Worm (Caenorhabditis elegans): ENCODE data around the gene F18E2.15.
A peak's percentile ranks its signal among the peaks of the same experiment; 100 is the strongest.

Gene F18E2.15

DNA sequence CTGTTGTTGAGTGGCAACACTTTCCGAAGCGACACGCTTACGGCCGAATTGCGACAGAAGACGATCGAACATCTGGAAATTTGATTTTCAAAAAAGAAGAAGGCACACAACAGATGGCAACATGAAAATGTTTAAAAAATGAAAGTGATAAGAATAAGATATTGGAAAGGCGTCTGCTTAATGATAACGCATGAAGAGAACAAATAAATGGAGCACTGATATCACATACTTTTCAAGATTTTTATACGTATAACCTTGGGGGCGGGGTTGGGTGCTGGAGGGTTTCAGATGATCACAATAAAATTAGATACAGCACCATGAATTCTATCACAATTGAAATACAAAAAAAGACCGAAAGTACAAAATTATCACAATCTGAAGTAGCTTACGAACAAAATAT lies 15.8 kb downstream of the F18E2.15 start, which contains the start of gene C15C8.7:
C15C8.7 (minus strand) TSS at position 72 of the 400 bp plus-strand sequence.
- no peak for TF ChIP-seq dmd-9 (GFP tag; IDR thresholded peaks at IDR 0.05)
- TF ChIP-seq php-3 (GFP tag; IDR thresholded peaks at IDR 0.05), result 0 out of 2 replicates have a peak, but pooled peaks have one; percentile 28
- TF ChIP-seq Y5F2A.4 (GFP tag; optimal IDR thresholded peaks at IDR 0.05), result no peak
- peak; percentile 58 for TF ChIP-seq dve-1 (tag; optimal IDR thresholded peaks at IDR 0.05; ENCODE audit: insufficient read depth)
- no peak for TF ChIP-seq ceh-20 (GFP tag; IDR thresholded peaks at IDR 0.05)
- peak; percentile 1 for TF ChIP-seq mep-1 (tag; optimal IDR thresholded peaks at IDR 0.05)
- peak; percentile 37 for TF ChIP-seq nhr-28 (tag; optimal IDR thresholded peaks at IDR 0.05)
- peak; percentile 46; the same call in 1 of the 2 replicates for TF ChIP-seq dmd-6 (GFP tag; IDR thresholded peaks at IDR 0.05)
- TF ChIP-seq vab-7 (GFP tag; IDR thresholded peaks at IDR 0.05), result no peak
- peak; percentile 50 for TF ChIP-seq hlh-11 (tag; optimal IDR thresholded peaks at IDR 0.05)
- TF ChIP-seq aha-1 (tag), result peak; percentile 77
- TF ChIP-seq pqm-1 (tag; optimal IDR thresholded peaks at IDR 0.05), result peak; percentile 84
- TF ChIP-seq F26F4.8 (GFP tag; conservative IDR thresholded peaks at IDR 0.05), result no peak
- TF ChIP-seq ama-1 (optimal IDR thresholded peaks at IDR 0.05), result peak; percentile 9
- TF ChIP-seq zfp-2 (tag; optimal IDR thresholded peaks at IDR 0.05), result no peak
- no peak for TF ChIP-seq ceh-44 (GFP tag; IDR thresholded peaks at IDR 0.05)
- no peak for TF ChIP-seq daf-16 (GFP tag; optimal IDR thresholded peaks at IDR 0.05)
- peak; percentile 51 for TF ChIP-seq daf-16 (tag; optimal IDR thresholded peaks at IDR 0.05)

DNA sequence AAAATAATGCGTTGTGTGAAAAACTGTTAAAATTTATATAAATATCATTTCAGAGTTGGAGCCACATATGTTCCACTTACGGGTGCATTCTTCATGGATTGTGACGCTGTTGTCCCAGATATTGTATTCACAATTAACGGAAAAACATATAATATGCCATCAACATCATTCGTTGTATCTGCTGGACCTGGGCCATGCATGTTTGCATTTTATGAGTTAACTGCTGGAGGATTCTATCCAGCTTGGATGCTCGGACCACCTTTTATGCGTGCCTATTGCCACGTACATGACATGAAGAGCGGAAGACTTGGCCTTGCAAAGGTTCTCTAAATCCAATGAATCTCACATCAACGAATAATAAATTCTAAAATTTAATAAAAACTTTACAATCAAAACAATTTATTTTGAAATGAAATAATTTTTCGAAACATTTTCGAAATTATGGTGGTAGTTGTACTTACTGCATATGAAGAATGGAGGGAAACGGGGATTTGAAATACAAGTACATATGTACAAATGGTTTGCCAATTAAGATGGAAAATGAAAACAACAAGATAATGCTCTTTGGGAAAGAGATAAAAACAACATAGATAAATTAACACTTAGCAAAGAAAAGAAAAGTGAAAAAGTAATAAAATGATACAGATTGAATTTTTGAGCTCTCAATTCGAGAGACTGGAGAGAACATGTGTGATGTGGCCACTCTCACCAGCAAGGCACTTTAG lies 16.9 kb downstream of the F18E2.15 start:
- no peak for TF ChIP-seq dmd-8 (GFP tag; IDR thresholded peaks at IDR 0.05)
- peak; percentile 28 for TF ChIP-seq pqm-1 (tag; optimal IDR thresholded peaks at IDR 0.05)
- TF ChIP-seq tra-1 (GFP tag; IDR thresholded peaks at IDR 0.05), result no peak
- TF ChIP-seq nhr-10 (tag; optimal IDR thresholded peaks at IDR 0.05), result peak; percentile 29
- TF ChIP-seq vab-7 (GFP tag; IDR thresholded peaks at IDR 0.05), result no peak
- peak; percentile 62 for TF ChIP-seq duxl-1 (tag; optimal IDR thresholded peaks at IDR 0.05; ENCODE audit: poor library complexity)
- no peak for TF ChIP-seq zip-2 (tag; optimal IDR thresholded peaks at IDR 0.05)
- TF ChIP-seq mep-1 (tag; optimal IDR thresholded peaks at IDR 0.05), result peak; percentile 66
- peak; percentile 53 for TF ChIP-seq dve-1 (tag; optimal IDR thresholded peaks at IDR 0.05; ENCODE audit: insufficient read depth)
- no peak for TF ChIP-seq Y105C5A.15 (GFP tag; IDR thresholded peaks at IDR 0.05)
- no peak for TF ChIP-seq nhr-77 (tag; optimal IDR thresholded peaks at IDR 0.05)
- peak; percentile 49 for TF ChIP-seq nhr-102 (tag; optimal IDR thresholded peaks at IDR 0.05)
- TF ChIP-seq ctbp-1 (GFP tag; IDR thresholded peaks at IDR 0.05), result no peak
- peak; percentile 69 for TF ChIP-seq mes-2 (tag; optimal IDR thresholded peaks at IDR 0.05; ENCODE audit: poor library complexity, severe bottlenecking)
- TF ChIP-seq nhr-48 (tag; optimal IDR thresholded peaks at IDR 0.05), result peak; percentile 13
- TF ChIP-seq php-3 (GFP tag; IDR thresholded peaks at IDR 0.05), result no peak
- no peak for TF ChIP-seq nhr-42 (GFP tag; IDR thresholded peaks at IDR 0.05)
- TF ChIP-seq spr-1 (tag; optimal IDR thresholded peaks at IDR 0.05), result peak; percentile 2

DNA sequence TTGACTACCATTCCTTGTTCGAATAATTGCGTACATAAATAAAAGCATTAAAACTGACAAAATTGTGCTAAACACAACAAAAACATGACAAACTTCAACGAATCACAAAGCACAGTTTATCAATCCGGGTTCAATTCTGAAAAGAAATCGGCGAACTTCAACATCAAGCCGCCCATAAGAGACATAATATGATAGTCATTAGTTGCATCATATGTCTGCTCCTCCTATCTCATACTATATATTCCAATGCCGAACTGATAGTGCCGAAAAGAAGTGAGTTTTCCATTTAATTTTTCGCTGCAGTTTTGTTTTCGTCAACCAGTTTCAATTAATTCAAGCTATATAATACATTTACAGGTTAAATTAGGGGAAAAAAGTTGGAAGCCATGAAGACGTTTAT lies 19.1 kb downstream of the F18E2.15 start, which contains the start of gene hrg-7:
hrg-7 (plus strand) TSS at position 358 of the 400 bp plus-strand sequence.
- TF ChIP-seq dmd-8 (GFP tag; IDR thresholded peaks at IDR 0.05) (no peak), pqm-1 (tag; optimal IDR thresholded peaks at IDR 0.05) (peak; percentile 81), ztf-7 (tag; optimal IDR thresholded peaks at IDR 0.05) (peak; percentile 96), fkh-10 (GFP tag; optimal IDR thresholded peaks at IDR 0.05) (no peak), mep-1 (tag; optimal IDR thresholded peaks at IDR 0.05) (peak; percentile 10), daf-16 (GFP tag; optimal IDR thresholded peaks at IDR 0.05) (no peak), daf-16 (tag; optimal IDR thresholded peaks at IDR 0.05) (peak; percentile 63), ZK546.5 (tag; optimal IDR thresholded peaks at IDR 0.05) (no peak), mxl-3 (GFP tag; optimal IDR thresholded peaks at IDR 0.05) (no peak), ceh-32 (tag; optimal IDR thresholded peaks at IDR 0.05; ENCODE audit: poor library complexity) (no peak), lsy-2 (tag; optimal IDR thresholded peaks at IDR 0.05) (peak in 1 of 2 experiments; percentile 10), dve-1 (tag; optimal IDR thresholded peaks at IDR 0.05; ENCODE audit: insufficient read depth) (peak; percentile 64), dmd-6 (GFP tag; IDR thresholded peaks at IDR 0.05) (peak; percentile 39; the same call in 1 of the 2 replicates), daf-19 (GFP tag; conservative IDR thresholded peaks at IDR 0.05) (no peak), nhr-28 (tag; optimal IDR thresholded peaks at IDR 0.05) (peak; percentile 69), nhr-6 (tag; optimal IDR thresholded peaks at IDR 0.05) (peak; percentile 40), T26A8.4 (GFP tag; IDR thresholded peaks at IDR 0.05) (no peak), unc-62 (GFP tag; optimal IDR thresholded peaks at IDR 0.05 in 1 of 2) (no peak), unc-62 (tag; optimal IDR thresholded peaks at IDR 0.05) (no peak), zfp-2 (tag; optimal IDR thresholded peaks at IDR 0.05) (no peak), ceh-82 (tag; optimal IDR thresholded peaks at IDR 0.05) (no peak), ceh-44 (GFP tag; IDR thresholded peaks at IDR 0.05) (no peak), hlh-11 (tag; optimal IDR thresholded peaks at IDR 0.05) (peak; percentile 51)
